Worm (Caenorhabditis elegans) whole organism, L2 larva: ENCODE results near the gene C14B1.2.

Source experiments
- ama-1 ChIP-seq: fragments of 150-350 bp; optimal IDR thresholded peaks from 2 replicates; lab custom pipeline; 2018; ENCODE audit warnings: inconsistent platforms
- gmeb-1 ChIP-seq: fragments of 150-350 bp; optimal IDR thresholded peaks from 2 replicates; lab custom pipeline; 2014; ENCODE audit warnings: missing biosample characterization, missing genetic modification characterization
- lin-13 ChIP-seq: fragments of 150-350 bp; optimal IDR thresholded peaks from 2 replicates; lab custom pipeline; 2014; ENCODE audit warnings: missing biosample characterization, missing genetic modification reagents, missing genetic modification characterization
- mab-5 ChIP-seq: fragments of 150-350 bp; optimal IDR thresholded peaks from 2 replicates; lab custom pipeline; 2014; ENCODE audit warnings: missing biosample characterization, missing genetic modification characterization
- nhr-11 ChIP-seq: fragments of 150-350 bp; optimal IDR thresholded peaks from 2 replicates; lab custom pipeline; 2014; ENCODE audit warnings: missing biosample characterization, missing genetic modification characterization
- nhr-12 ChIP-seq: fragments of 150-350 bp; optimal IDR thresholded peaks from 2 replicates; lab custom pipeline; 2014; ENCODE audit warnings: missing biosample characterization, missing genetic modification characterization
- unc-39 ChIP-seq: fragments of 150-350 bp; optimal IDR thresholded peaks from 2 replicates; lab custom pipeline; 2014; ENCODE audit warnings: missing biosample characterization, missing genetic modification characterization
- zag-1 ChIP-seq: fragments of 150-350 bp; optimal IDR thresholded peaks from 2 replicates; lab custom pipeline; 2014; ENCODE audit warnings: missing biosample characterization, missing genetic modification characterization
- ztf-11 ChIP-seq: sonication (generic microtip); optimal IDR thresholded peaks from 2 replicates; lab custom pipeline; 2017; ENCODE audit warnings: missing biosample characterization, missing genetic modification characterization
- ztf-4 ChIP-seq: fragments of 150-350 bp; optimal IDR thresholded peaks from 2 replicates; lab custom pipeline; 2014; ENCODE audit warnings: missing biosample characterization, missing genetic modification characterization

DNA sequence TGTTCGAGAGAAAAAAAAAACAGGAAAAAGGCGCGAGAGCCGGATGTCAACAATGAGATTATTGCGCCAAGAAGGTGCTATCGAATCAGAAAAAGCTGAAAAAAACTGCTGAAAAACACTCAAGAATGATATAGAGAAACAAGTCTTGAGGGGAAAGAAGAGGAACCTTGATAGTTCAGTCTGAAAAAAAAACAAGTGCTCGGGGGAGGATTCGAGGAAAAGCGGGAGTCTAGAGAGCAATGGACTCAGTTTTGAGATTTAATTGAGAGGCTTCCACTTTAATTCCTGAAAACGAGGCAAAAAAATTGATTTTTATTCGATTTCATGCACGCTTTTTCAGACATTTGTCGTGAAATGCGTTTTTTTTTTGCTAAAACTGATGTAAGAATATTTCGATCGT lies 7.5 kb upstream of the C14B1.2 start, which contains the start of gene npr-15:
- TF ChIP-seq zag-1 (tag; lab: Kevin White, UChicago) (no peak), ztf-4 (no peak), lin-13 (no peak), ama-1 (no peak), unc-39 (no peak), nhr-11 (tag; lab: Kevin White, UChicago) (no peak), ztf-11 (tag; lab: Kevin White, UChicago) (no peak), nhr-12 (tag; lab: Kevin White, UChicago) (no peak), mab-5 (tag; lab: Kevin White, UChicago) (no peak), gmeb-1 (tag; lab: Kevin White, UChicago) (no peak)
